Fruit fly (Drosophila melanogaster) whole organism, adult: ENCODE measurements around the gene CG11878.

Experiments used
- Clk ChIP-seq: fragments of 200-800 bp; sonication (Bioruptor generic); optimal IDR thresholded peaks from 2 replicates; lab custom pipeline; 2017; ENCODE audit warnings: missing biosample characterization, missing genetic modification characterization
- pad ChIP-seq: fragments of 200-800 bp; sonication (Bioruptor generic); optimal IDR thresholded peaks from 3 replicates; lab custom pipeline; 2017; ENCODE audit warnings: missing biosample characterization, missing genetic modification characterization, mild to moderate bottlenecking, moderate library complexity, missing genetic modification reagents
- tj ChIP-seq: fragments of 200-800 bp; sonication (Bioruptor generic); optimal IDR thresholded peaks from 3 replicates; lab custom pipeline; 2017; ENCODE audit warnings: missing biosample characterization, mild to moderate bottlenecking, missing genetic modification characterization, moderate library complexity
- toe ChIP-seq: fragments of 200-800 bp; sonication (Bioruptor generic); optimal IDR thresholded peaks from 2 replicates; lab custom pipeline; 2016; ENCODE audit warnings: missing biosample characterization, missing genetic modification characterization

- TF ChIP-seq toe (no peak), Clk (GFP tag; lab: Kevin White, UChicago) (no peak), tj (GFP tag; lab: Kevin White, UChicago) (no peak), pad (GFP tag; lab: Kevin White, UChicago) (no peak)
Measured at dm6 chr3R:25237314-25237713, 36.3 kb upstream of the CG11878 start, which contains the start of gene Jhbp7.
